Worm (Caenorhabditis elegans) whole organism, late embryonic: ENCODE data around the gene srh-216.

ENCODE experiments used
- C08G9.2 ChIP-seq: sonication (generic microtip); optimal IDR thresholded peaks from 2 replicates; lab custom pipeline; 2016; ENCODE audit warnings: mild to moderate bottlenecking, missing genetic modification characterization, moderate library complexity, missing compliant biosample characterization
- ahr-1 ChIP-seq: sonication (generic microtip); optimal IDR thresholded peaks from 2 replicates; lab custom pipeline; 2016; ENCODE audit warnings: missing genetic modification characterization, missing compliant biosample characterization
- ceh-14 ChIP-seq: sonication (generic microtip); optimal IDR thresholded peaks from 2 replicates; lab custom pipeline; 2016; ENCODE audit warnings: missing genotype, missing genetic modification characterization, missing compliant biosample characterization
- ceh-18 ChIP-seq: sonication (generic microtip); optimal IDR thresholded peaks from 2 replicates; lab custom pipeline; 2016; ENCODE audit warnings: missing genetic modification characterization, missing compliant biosample characterization
- ceh-19 ChIP-seq: fragments of 200-800 bp; sonication (Bioruptor generic); optimal IDR thresholded peaks from 2 replicates; lab custom pipeline; 2018; ENCODE audit warnings: mild to moderate bottlenecking, missing genetic modification characterization, missing compliant biosample characterization
- ceh-22 ChIP-seq: sonication (generic microtip); optimal IDR thresholded peaks from 2 replicates; lab custom pipeline; 2017; ENCODE audit warnings: missing biosample characterization, missing genetic modification characterization
- ceh-24 ChIP-seq: sonication (generic microtip); optimal IDR thresholded peaks from 2 replicates; lab custom pipeline; 2016; ENCODE audit warnings: mild to moderate bottlenecking, missing genetic modification characterization, missing compliant biosample characterization
- ceh-45 ChIP-seq: fragments of 200-800 bp; sonication (Bioruptor generic); IDR thresholded peaks from 2 replicates; pipeline ENCODE4 v1.3.6; 2022; ENCODE audit warnings: missing genetic modification reagents, missing genetic modification characterization, missing compliant biosample characterization
- ceh-48 ChIP-seq: sonication (generic microtip); optimal IDR thresholded peaks from 2 replicates; lab custom pipeline; 2016; ENCODE audit warnings: missing genetic modification characterization, inconsistent platforms, missing compliant biosample characterization
- ceh-9 ChIP-seq: sonication (generic microtip); optimal IDR thresholded peaks from 2 replicates; lab custom pipeline; 2016; ENCODE audit warnings: mild to moderate bottlenecking, missing genetic modification characterization, inconsistent platforms, missing compliant biosample characterization
- dmd-4 ChIP-seq: sonication (generic microtip); optimal IDR thresholded peaks from 2 replicates; lab custom pipeline; 2016; ENCODE audit warnings: borderline replicate concordance, missing genetic modification characterization, missing compliant biosample characterization
- dve-1 ChIP-seq: sonication (generic microtip); optimal IDR thresholded peaks from 2 replicates; lab custom pipeline; 2017; ENCODE audit warnings: antibody characterized with exemption, mild to moderate bottlenecking, missing genetic modification characterization, missing compliant biosample characterization
- elt-2 ChIP-seq: sonication (generic microtip); optimal IDR thresholded peaks from 2 replicates; lab custom pipeline; 2016; ENCODE audit warnings: missing genetic modification reagents, missing genetic modification characterization, missing compliant biosample characterization
- ets-4 ChIP-seq: sonication (generic microtip); optimal IDR thresholded peaks from 2 replicates; lab custom pipeline; 2016; ENCODE audit warnings: missing genetic modification characterization, missing compliant biosample characterization
- fax-1 ChIP-seq: sonication (generic microtip); optimal IDR thresholded peaks from 2 replicates; lab custom pipeline; 2016; ENCODE audit warnings: missing genotype, missing genetic modification characterization, missing compliant biosample characterization
- gmeb-2 ChIP-seq: sonication (generic microtip); optimal IDR thresholded peaks from 2 replicates; lab custom pipeline; 2016; ENCODE audit warnings: missing genetic modification characterization, inconsistent platforms, missing compliant biosample characterization
- hlh-13 ChIP-seq: fragments of 200-800 bp; sonication (Bioruptor generic); optimal IDR thresholded peaks from 2 replicates; lab custom pipeline; 2018; ENCODE audit warnings: mild to moderate bottlenecking, missing genetic modification characterization, missing compliant biosample characterization
- hlh-30 ChIP-seq: sonication (generic microtip); optimal IDR thresholded peaks from 2 replicates; lab custom pipeline; 2017; ENCODE audit warnings: antibody characterized with exemption, missing genetic modification characterization, missing compliant biosample characterization; ENCODE audit not compliant: insufficient read depth
- hlh-6 ChIP-seq: sonication (generic microtip); optimal IDR thresholded peaks from 2 replicates; lab custom pipeline; 2016; ENCODE audit warnings: missing genotype, missing genetic modification characterization, missing compliant biosample characterization
- lim-6 ChIP-seq: sonication (generic microtip); optimal IDR thresholded peaks from 2 replicates; lab custom pipeline; 2016; ENCODE audit warnings: missing genetic modification characterization, missing compliant biosample characterization
- madf-2 ChIP-seq: sonication (generic microtip); optimal IDR thresholded peaks from 2 replicates; lab custom pipeline; 2017; ENCODE audit warnings: missing genetic modification characterization, missing compliant biosample characterization
- nfya-1 ChIP-seq: sonication (generic microtip); optimal IDR thresholded peaks from 2 replicates; lab custom pipeline; 2017; ENCODE audit warnings: missing genetic modification characterization, mild to moderate bottlenecking, missing compliant biosample characterization, antibody characterized with exemption, moderate library complexity
- nhr-11 ChIP-seq: fragments of 150-350 bp; optimal IDR thresholded peaks from 2 replicates; lab custom pipeline; 2014; ENCODE audit warnings: missing biosample characterization, missing genetic modification characterization
- nhr-232 ChIP-seq: sonication (generic microtip); optimal IDR thresholded peaks from 2 replicates; lab custom pipeline; 2016; ENCODE audit warnings: missing genetic modification characterization, missing compliant biosample characterization
- npax-4 ChIP-seq: sonication (generic microtip); optimal IDR thresholded peaks from 2 replicates; lab custom pipeline; 2016; ENCODE audit warnings: missing genetic modification characterization, missing compliant biosample characterization
- odd-2 ChIP-seq: sonication (generic microtip); optimal IDR thresholded peaks from 2 replicates; lab custom pipeline; 2017; ENCODE audit warnings: antibody characterized with exemption, mild to moderate bottlenecking, missing genetic modification characterization, missing compliant biosample characterization
- pag-3 ChIP-seq: sonication (generic microtip); optimal IDR thresholded peaks from 2 replicates; lab custom pipeline; 2016; ENCODE audit warnings: missing compliant biosample characterization, missing genetic modification characterization, borderline replicate concordance
- pat-9 ChIP-seq: fragments of 200-800 bp; sonication (Bioruptor generic); optimal IDR thresholded peaks from 2 replicates; lab custom pipeline; 2018; ENCODE audit warnings: mild to moderate bottlenecking, missing genetic modification characterization, moderate library complexity, missing compliant biosample characterization
- pax-1 ChIP-seq: fragments of 150-350 bp; optimal IDR thresholded peaks from 2 replicates; lab custom pipeline; 2014; ENCODE audit warnings: missing biosample characterization, missing genetic modification characterization
- pha-2 ChIP-seq: sonication (generic microtip); optimal IDR thresholded peaks from 2 replicates; lab custom pipeline; 2017; ENCODE audit warnings: mild to moderate bottlenecking, missing genetic modification characterization, missing compliant biosample characterization
- pqm-1 ChIP-seq: sonication (generic microtip); optimal IDR thresholded peaks from 2 replicates; lab custom pipeline; 2016; ENCODE audit warnings: missing genetic modification characterization, missing compliant biosample characterization
- pros-1 ChIP-seq: fragments of 150-350 bp; optimal IDR thresholded peaks from 2 replicates; lab custom pipeline; 2014; ENCODE audit warnings: missing biosample characterization, missing genetic modification reagents, missing genetic modification characterization
- sox-2 ChIP-seq: fragments of 200-800 bp; sonication (Bioruptor generic); IDR thresholded peaks from 2 replicates; pipeline ENCODE4 v1.3.6; 2022; ENCODE audit warnings: missing genetic modification reagents, missing genetic modification characterization, missing compliant biosample characterization
- ttx-3 ChIP-seq: sonication (generic microtip); optimal IDR thresholded peaks from 2 replicates; lab custom pipeline; 2016; ENCODE audit warnings: missing genetic modification reagents, missing genetic modification characterization, missing compliant biosample characterization
- unc-42 ChIP-seq: sonication (generic microtip); optimal IDR thresholded peaks from 2 replicates; lab custom pipeline; 2016; ENCODE audit warnings: missing genotype, missing genetic modification characterization, missing compliant biosample characterization
- unc-55 ChIP-seq: sonication (generic microtip); optimal IDR thresholded peaks from 2 replicates; lab custom pipeline; 2017; ENCODE audit warnings: missing biosample characterization, missing genetic modification reagents, missing genetic modification characterization
- zip-5 ChIP-seq: sonication (generic microtip); optimal IDR thresholded peaks from 2 replicates; lab custom pipeline; 2016; ENCODE audit warnings: missing genetic modification characterization, missing compliant biosample characterization

srh-216 gene

ce11 chrV:16814541-16815207 is 12.7 kb downstream of the srh-216 start:
- TF ChIP-seq hlh-13 (GFP tag; lab: Kevin White, UChicago), result no peak
- TF ChIP-seq elt-2 (tag; lab: Kevin White, UChicago), result peak; percentile 35

- TF ChIP-seq ceh-45 (GFP tag; lab: Robert Waterston, UW) (no peak), nfya-1 (peak; percentile 95)
Observed at ce11 chrV:16812371-16812770, 15.0 kb downstream of the srh-216 start.

DNA sequence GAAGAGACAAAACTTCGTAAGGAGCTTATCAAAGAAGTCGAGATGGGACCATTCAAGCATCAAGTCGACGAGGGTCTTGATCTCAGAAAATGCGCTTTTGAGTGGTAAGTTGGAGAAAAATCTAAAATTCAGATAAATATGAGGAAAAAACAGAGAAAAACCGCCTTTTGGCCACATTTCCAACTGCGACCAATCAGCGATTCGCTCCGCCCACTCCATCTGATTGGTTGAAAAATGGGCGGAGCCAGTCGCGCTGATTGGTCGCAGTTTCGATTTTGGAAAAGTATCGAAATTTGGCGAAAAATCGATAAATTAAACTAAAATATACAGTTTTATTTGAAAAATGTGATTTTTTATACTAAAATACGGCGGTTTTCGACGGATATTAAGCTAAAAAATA is 15.5 kb downstream of the srh-216 start:
- no peak for TF ChIP-seq ceh-45 (GFP tag; lab: Robert Waterston, UW)
- TF ChIP-seq nfya-1, result peak; percentile 83

- TF ChIP-seq nfya-1, result peak; percentile 94
- TF ChIP-seq ttx-3, result no peak
Observed at ce11 chrV:16808168-16808567, 19.2 kb downstream of the srh-216 start.

DNA sequence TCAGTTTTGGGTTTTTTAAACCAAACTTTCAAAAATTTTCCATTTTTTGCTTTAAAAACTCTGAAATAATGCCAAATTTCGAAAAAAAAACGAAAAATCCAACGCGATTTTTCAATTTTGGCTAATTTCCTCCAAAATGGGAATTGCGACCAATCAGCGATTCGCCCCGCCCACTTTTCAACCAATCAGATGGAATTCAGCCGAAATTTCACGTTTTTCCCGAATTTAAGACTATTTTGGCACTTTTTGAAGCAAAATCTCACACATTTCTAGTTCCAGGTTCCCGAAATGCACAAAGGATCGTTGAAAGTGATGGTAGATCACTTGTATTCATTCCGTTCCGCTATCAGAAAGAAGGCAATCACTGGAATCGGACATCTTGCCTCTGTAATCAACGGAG is 22.6 kb downstream of the srh-216 start:
- no peak for TF ChIP-seq ceh-19
- peak; percentile 60 for TF ChIP-seq nfya-1
- TF ChIP-seq, all 69 proteins: peak for 1

ce11 chrV:16802572-16802971 is 24.8 kb downstream of the srh-216 start, which contains the start of gene cand-1:
TSS of gene cand-1 (plus strand) at chrV:16802872.
- TF ChIP-seq ets-4 (tag; lab: Kevin White, UChicago) (no peak), ceh-14 (tag; lab: Kevin White, UChicago) (no peak), dve-1 (tag; lab: Kevin White, UChicago) (no peak), pqm-1 (tag; lab: Kevin White, UChicago) (no peak), pag-3 (tag; lab: Kevin White, UChicago) (no peak), unc-42 (tag; lab: Kevin White, UChicago) (no peak), pax-1 (tag; lab: Kevin White, UChicago) (no peak), pha-2 (no peak), gmeb-2 (no peak), unc-55 (GFP tag; lab: Kevin White, UChicago) (no peak), sox-2 (no peak), pros-1 (tag; lab: Kevin White, UChicago) (no peak), ceh-24 (tag; lab: Kevin White, UChicago) (no peak), nhr-232 (tag; lab: Kevin White, UChicago) (no peak), C08G9.2 (tag; lab: Kevin White, UChicago) (no peak), madf-2 (tag; lab: Kevin White, UChicago) (no peak)

DNA sequence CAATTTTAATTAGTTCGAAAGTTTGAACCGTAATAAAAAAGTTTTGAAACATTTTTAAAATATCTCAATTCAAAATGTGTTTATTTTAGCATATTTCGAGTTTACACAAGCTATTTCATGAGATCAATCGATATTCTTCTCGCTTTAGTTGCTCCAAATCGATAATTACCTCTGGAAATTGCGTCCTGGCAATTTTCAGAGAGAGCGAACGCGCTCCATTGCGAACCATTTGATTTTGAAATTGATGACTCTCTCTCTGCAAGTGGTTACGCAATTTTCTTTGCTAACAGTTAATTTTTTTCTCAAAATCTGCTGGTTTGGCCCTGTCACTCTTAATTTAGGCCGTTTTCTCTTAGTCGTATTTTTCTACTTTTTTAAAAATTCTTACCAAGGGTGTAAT is 26.9 kb downstream of the srh-216 start:
- no peak for TF ChIP-seq pat-9 (tag; lab: Kevin White, UChicago)
- no peak for TF ChIP-seq ceh-9 (tag; lab: Kevin White, UChicago)
- no peak for TF ChIP-seq hlh-6 (tag; lab: Kevin White, UChicago)
- no peak for TF ChIP-seq ceh-48 (tag; lab: Kevin White, UChicago)
- TF ChIP-seq hlh-30 (tag; lab: Kevin White, UChicago), result no peak
- TF ChIP-seq ceh-19, result no peak
- TF ChIP-seq pag-3 (tag; lab: Kevin White, UChicago), result no peak
- no peak for TF ChIP-seq lim-6 (tag; lab: Kevin White, UChicago)
- TF ChIP-seq npax-4 (tag; lab: Kevin White, UChicago), result no peak
- TF ChIP-seq fax-1 (tag; lab: Kevin White, UChicago), result no peak
- TF ChIP-seq elt-2 (tag; lab: Kevin White, UChicago), result no peak
- no peak for TF ChIP-seq ceh-18 (tag; lab: Kevin White, UChicago)
- no peak for TF ChIP-seq dmd-4 (tag; lab: Kevin White, UChicago)
- no peak for TF ChIP-seq pros-1 (tag; lab: Kevin White, UChicago)
- no peak for TF ChIP-seq odd-2
- no peak for TF ChIP-seq zip-5 (tag; lab: Kevin White, UChicago)
- no peak for TF ChIP-seq ahr-1 (tag; lab: Kevin White, UChicago)
- no peak for TF ChIP-seq ets-4 (tag; lab: Kevin White, UChicago)
- no peak for TF ChIP-seq nhr-11
- TF ChIP-seq ceh-22 (tag; lab: Kevin White, UChicago), result no peak
- TF ChIP-seq, all 69 proteins: peak for 0
